Worm (Caenorhabditis elegans) whole organism, L4/young adult: ENCODE data around the gene srh-257.
"Not testable (repeated sequence)": the region's sequence is repeated elsewhere in the genome, so short reads cannot be mapped to it uniquely, and the experiment has no call there.

Experiments
- W03F9.2 ChIP-seq: fragments of 150-350 bp; optimal IDR thresholded peaks from 2 replicates; lab custom pipeline; 2014; ENCODE audit warnings: missing biosample characterization, missing genetic modification characterization
- dao-5 ChIP-seq: sonication (generic microtip); optimal IDR thresholded peaks from 2 replicates; lab custom pipeline; 2016; ENCODE audit warnings: missing genotype, missing genetic modification characterization, moderate library complexity, missing compliant biosample characterization
- him-1 ChIP-seq: sonication (generic microtip); optimal IDR thresholded peaks from 2 replicates; lab custom pipeline; 2016; ENCODE audit warnings: missing genotype, missing genetic modification reagents, missing genetic modification characterization, missing compliant biosample characterization

The srh-257 gene

DNA sequence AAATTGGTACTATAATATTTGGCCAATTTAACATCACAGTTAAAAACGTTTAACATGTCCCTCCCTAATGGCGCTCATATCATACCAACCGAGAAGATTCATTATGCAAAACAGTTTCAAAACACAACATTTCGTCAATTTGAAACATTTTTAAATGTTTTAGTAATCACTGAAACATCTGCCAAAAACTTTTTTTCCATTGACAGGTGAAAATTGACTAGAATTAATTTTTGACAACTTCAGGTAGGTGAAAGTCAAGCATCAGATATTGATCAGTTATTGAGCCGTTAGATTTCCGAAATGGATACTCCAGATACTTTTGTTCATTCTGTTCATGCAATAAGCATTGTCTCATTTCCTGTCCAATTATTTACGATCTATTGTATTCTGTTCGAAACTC is at the start of gene srh-257:
Gene srh-257 (plus strand): TSS at position 301 of the 400 bp plus-strand sequence.
- no peak for TF ChIP-seq W03F9.2 (tag; lab: Kevin White, UChicago)
- TF ChIP-seq him-1 (tag; lab: Kevin White, UChicago): no peak
- no peak for TF ChIP-seq dao-5 (tag; lab: Kevin White, UChicago)

DNA sequence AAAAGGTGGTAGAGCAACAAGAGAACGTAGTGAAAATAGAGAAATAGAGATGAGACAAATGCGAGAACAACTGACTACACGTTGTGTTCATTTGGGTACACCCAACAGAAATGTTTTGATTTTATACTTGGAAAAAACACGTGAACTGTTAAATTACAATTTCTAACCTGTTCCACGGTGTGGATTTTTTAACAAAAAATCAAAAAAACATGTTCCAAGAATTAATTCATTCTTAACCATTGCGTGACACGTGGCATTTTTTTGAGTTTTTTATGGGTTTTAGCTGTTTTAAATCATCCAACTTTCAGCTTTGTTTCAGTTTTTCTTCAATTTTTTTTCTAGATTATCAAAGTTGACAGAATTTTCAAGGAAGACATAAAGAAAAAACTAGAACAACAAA is 45.6 kb upstream of the srh-257 start, which contains the start of gene ech-1.1:
Gene ech-1.1 (minus strand): TSS at position 101 of the 400 bp plus-strand sequence.
- TF ChIP-seq him-1, dao-5, W03F9.2 (tag; lab: Kevin White, UChicago): not testable (repeated sequence)

DNA sequence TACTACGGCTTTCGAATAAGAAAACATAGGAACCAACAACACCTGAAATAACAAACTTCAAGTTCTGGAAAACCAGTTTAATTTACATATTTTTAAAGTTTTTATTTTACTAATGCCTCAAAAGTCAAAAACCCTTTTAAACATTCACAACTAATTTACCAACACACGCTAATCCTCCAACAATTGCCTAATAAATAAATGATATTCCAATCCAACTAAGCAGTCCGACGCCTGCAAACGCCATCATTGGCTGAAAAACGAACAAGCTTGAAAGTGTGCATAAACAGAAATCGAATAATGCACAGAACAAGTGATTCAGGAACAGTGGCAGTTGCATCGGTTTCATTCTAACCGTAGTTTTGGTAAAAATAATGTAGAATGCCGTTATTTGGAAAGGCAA is 39.3 kb upstream of the srh-257 start:
- TF ChIP-seq W03F9.2 (tag; lab: Kevin White, UChicago) (no peak), dao-5 (tag; lab: Kevin White, UChicago) (no peak), him-1 (tag; lab: Kevin White, UChicago) (no peak)

ce11 chrV:15369707-15370106 is 37.3 kb upstream of the srh-257 start, which contains the start of gene nhr-269:
Gene nhr-269 (minus strand): TSS chrV:15369807.
- TF ChIP-seq dao-5 (tag; lab: Kevin White, UChicago): no peak

ce11 chrV:15376223-15376622 is 30.8 kb upstream of the srh-257 start, which contains the start of gene srh-52:
Gene srh-52 (minus strand): TSS chrV:15376323.
- TF ChIP-seq dao-5 (tag; lab: Kevin White, UChicago) (no peak), W03F9.2 (tag; lab: Kevin White, UChicago) (no peak), him-1 (tag; lab: Kevin White, UChicago) (no peak)

DNA sequence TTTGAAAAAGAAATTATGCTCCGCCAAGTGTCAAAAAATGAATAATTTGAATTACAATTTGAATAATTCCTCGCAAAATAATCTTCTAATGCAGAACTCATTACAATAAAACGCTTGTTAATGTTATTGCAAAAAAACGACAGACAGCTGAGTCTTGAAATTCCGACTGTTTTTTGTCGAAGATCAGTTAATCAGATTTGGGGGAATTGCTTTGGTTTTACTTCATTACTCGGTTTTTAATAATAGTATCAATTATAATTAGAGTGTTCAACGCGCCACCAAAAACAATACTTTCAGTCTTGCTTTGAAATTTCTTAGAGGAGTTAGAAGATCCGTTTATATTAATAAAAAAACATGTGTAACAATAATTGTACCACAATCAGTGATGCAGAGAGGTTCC is 29.1 kb upstream of the srh-257 start, which contains the start of gene srh-122:
Gene srh-122 (minus strand): TSS at position 101 of the 400 bp plus-strand sequence.
- TF ChIP-seq dao-5 (tag; lab: Kevin White, UChicago): no peak
- no peak for TF ChIP-seq him-1 (tag; lab: Kevin White, UChicago)
- TF ChIP-seq W03F9.2 (tag; lab: Kevin White, UChicago): no peak

ce11 chrV:15379817-15380216 is 27.2 kb upstream of the srh-257 start, which contains the start of gene srh-251:
Gene srh-251 (minus strand): TSS chrV:15379917.
- TF ChIP-seq dao-5 (tag; lab: Kevin White, UChicago) (no peak), him-1 (tag; lab: Kevin White, UChicago) (no peak), W03F9.2 (tag; lab: Kevin White, UChicago) (no peak)

DNA sequence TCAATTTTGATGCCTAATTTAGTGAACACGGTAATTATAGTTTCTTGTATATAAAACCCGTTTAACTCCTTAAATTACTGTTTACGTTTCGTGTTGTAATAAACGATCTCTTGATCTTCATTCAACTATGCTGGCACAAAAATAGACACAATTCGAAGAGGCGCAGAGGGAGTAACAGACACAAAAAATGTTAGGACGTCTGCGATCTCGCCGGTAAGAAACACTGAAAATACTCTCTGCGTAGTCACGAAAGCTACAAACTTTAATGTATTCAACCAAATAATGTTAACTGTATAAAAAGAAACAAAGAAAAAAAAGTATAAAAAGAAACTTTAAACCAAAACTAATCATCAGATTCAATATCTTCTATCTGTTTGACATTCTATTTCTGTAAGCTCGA is 26.2 kb upstream of the srh-257 start, which contains the start of gene dhs-23:
Gene dhs-23 (plus strand): TSS at position 363 of the 400 bp plus-strand sequence.
- no peak for TF ChIP-seq W03F9.2 (tag; lab: Kevin White, UChicago)
- TF ChIP-seq him-1 (tag; lab: Kevin White, UChicago): no peak
- no peak for TF ChIP-seq dao-5 (tag; lab: Kevin White, UChicago)

ce11 chrV:15383739-15384138 is 23.3 kb upstream of the srh-257 start, which contains the start of gene str-88:
Gene str-88 (minus strand): TSS chrV:15383839.
- TF ChIP-seq him-1 (tag; lab: Kevin White, UChicago): no peak
- no peak for TF ChIP-seq W03F9.2 (tag; lab: Kevin White, UChicago)
- TF ChIP-seq dao-5 (tag; lab: Kevin White, UChicago): no peak

DNA sequence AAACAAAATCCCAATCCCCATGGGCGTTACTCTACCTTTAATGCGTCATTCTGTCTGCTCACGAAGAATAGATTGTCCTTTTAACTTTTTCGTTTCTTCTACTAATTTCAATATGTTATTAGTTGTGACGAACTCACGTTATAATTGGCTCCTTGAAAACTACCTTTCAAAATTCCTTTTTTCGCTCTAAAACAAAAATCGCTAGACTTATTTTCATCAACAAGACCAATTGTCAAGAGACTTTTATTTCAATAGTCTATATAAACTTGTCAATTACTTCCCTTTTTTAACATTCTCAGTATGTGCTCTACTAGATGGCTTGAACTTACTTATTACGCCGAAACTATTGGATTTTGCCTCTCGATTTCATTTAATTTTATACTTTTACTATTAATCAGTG is 22.3 kb upstream of the srh-257 start, which contains the start of gene str-102:
Gene str-102 (plus strand): TSS at position 301 of the 400 bp plus-strand sequence.
- TF ChIP-seq W03F9.2 (tag; lab: Kevin White, UChicago): no peak
- TF ChIP-seq him-1 (tag; lab: Kevin White, UChicago): no peak
- TF ChIP-seq dao-5 (tag; lab: Kevin White, UChicago): no peak

DNA sequence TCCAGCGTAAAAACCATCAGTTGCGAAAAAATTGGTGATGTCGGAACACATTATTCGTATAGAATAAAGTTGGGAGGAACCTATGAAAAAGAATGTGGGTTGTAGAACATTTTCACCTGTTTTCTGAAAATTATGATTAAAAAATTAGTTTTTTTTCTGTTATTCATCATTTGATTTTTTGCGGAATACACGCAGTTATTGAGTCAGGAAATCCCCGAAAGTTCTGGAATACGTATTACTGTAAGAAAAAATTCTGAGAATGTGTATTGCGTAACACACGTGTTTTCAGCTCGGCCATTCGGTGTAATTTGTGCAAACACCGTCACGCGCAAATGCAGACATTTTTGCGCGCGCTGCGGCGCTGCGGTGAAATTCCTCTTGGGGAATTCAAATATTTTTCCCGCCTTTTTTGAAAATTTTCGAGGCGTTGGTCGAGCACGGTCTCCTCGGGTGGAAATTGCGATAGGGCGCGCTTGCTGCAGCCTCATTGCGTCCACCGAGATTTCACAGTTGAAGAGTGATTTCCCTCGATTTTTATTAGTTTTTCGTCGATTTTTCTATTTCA is 18.1 kb upstream of the srh-257 start, which contains the start of gene srh-170:
Gene srh-170 (minus strand): TSS at position 51 of the 565 bp plus-strand sequence.
- TF ChIP-seq W03F9.2 (tag; lab: Kevin White, UChicago) (no peak), him-1 (tag; lab: Kevin White, UChicago) (no peak), dao-5 (tag; lab: Kevin White, UChicago) (no peak)

- no peak for TF ChIP-seq W03F9.2 (tag; lab: Kevin White, UChicago)
- no peak for TF ChIP-seq him-1 (tag; lab: Kevin White, UChicago)
- TF ChIP-seq dao-5 (tag; lab: Kevin White, UChicago): no peak
These were observed 15.0 kb upstream of the srh-257 start for ce11 chrV:15392064-15392463.

DNA sequence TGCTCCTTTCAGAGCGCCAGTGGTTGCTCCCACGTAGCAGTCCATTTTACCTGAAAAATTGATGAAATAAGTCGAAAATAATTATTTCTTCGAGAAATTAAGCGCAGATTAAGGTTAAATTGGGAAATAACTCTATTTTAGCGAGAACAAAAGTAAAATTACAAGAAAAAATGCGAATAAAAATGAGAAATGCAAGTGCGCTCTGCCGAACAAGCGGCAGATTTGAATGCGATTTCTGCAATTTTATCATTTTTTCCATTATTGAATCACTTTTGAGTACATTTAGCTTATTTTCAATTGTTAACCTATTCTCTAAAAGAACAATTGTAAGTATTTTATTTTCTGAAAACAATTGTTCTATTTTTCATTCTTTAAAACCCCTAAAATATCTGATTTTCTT is 12.1 kb upstream of the srh-257 start, which contains the start of gene T06E6.1:
Gene T06E6.1 (minus strand): TSS at position 56 of the 400 bp plus-strand sequence.
- no peak for TF ChIP-seq him-1 (tag; lab: Kevin White, UChicago)
- no peak for TF ChIP-seq W03F9.2 (tag; lab: Kevin White, UChicago)
- TF ChIP-seq dao-5 (tag; lab: Kevin White, UChicago): no peak
